Worm (Caenorhabditis elegans) whole organism, L4/young adult: ENCODE measurements around the gene ace-1.
A peak's percentile ranks its signal among the peaks of the same experiment; 100 is the strongest.

Experiments used
- W03F9.2 ChIP-seq: fragments of 150-350 bp; optimal IDR thresholded peaks from 2 replicates; lab custom pipeline; 2014; ENCODE audit warnings: missing biosample characterization, missing genetic modification characterization
- dao-5 ChIP-seq: sonication (generic microtip); optimal IDR thresholded peaks from 2 replicates; lab custom pipeline; 2016; ENCODE audit warnings: missing genotype, missing genetic modification characterization, moderate library complexity, missing compliant biosample characterization
- him-1 ChIP-seq: sonication (generic microtip); optimal IDR thresholded peaks from 2 replicates; lab custom pipeline; 2016; ENCODE audit warnings: missing genotype, missing genetic modification reagents, missing genetic modification characterization, missing compliant biosample characterization

Gene ace-1

DNA sequence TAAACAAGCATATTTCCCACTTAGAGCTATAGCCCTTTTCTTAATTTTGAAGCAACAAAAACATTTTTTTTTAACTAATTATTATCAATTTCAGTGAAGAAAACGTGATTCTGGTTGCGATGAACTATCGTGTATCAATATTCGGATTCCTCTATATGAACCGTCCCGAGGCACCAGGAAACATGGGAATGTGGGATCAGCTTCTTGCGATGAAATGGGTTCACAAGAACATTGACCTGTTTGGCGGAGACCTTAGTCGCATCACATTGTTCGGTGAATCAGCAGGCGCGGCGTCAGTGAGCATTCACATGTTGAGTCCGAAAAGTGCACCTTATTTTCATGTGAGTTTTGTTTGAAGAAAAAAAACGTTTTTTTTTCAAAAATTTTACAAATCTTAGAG is 1.9 kb downstream of the ace-1 start:
- no peak for TF ChIP-seq him-1 (tag; lab: Kevin White, UChicago)
- no peak for TF ChIP-seq dao-5 (tag; lab: Kevin White, UChicago)
- TF ChIP-seq W03F9.2 (tag; lab: Kevin White, UChicago): no peak

DNA sequence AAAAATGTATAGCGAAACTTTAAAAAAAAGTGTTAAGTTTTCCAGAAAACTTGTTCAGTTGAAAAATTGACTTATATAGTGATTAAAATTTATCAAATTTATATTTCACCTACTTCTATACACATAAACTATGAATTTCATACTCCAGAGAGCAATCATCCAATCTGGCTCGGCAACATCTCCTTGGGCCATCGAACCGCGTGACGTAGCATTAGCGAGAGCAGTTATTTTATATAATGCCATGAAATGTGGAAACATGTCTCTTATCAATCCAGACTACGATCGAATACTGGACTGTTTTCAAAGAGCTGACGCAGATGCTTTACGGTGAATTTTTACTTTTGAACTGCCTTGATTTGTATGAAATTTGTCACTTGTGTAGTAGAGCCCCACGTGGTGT is 2.4 kb downstream of the ace-1 start:
- TF ChIP-seq W03F9.2 (tag; lab: Kevin White, UChicago): no peak
- TF ChIP-seq dao-5 (tag; lab: Kevin White, UChicago): no peak
- no peak for TF ChIP-seq him-1 (tag; lab: Kevin White, UChicago)

DNA sequence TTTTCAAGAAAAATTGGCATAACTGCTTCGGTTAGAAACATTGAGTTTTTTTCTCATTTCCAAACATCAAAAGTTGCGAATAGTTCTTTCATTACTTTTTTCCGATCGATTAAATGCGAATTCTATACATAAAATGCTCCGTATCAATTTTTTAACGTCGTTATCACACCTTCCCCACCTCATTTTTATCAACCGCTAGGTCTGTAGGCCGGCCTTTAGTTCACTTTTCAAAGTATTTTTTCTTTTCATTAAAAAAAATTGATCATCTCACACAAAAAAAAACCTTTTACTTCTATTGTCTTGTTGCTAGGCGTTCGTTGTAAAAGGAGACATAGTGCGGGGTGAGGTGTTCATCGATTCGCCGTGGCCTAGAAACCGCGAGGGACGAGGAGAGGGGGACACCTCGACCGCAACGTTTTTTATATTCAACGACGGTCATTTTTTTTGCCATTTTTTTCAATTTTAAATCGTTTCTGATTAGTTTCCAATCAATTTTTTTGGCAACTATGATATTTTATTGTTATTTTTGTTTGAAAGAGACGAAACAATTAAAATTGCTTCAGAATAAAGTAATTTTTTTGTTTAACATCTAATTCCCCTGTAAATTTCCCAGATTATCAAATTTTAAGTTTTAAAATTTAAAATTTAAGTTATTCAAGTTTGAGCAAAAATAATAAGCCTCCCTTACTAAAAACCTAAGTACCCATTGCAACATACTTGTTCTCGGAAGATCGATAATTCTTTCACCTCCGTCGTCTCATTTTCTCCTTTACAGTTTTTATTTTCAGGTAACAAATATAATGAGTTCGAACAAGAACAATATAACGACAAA is 8.9 kb downstream of the ace-1 start, which contains the start of gene sur-7:
TSS of gene sur-7 (plus strand) at position 782 of the 832 bp plus-strand sequence.
- no peak for TF ChIP-seq W03F9.2 (tag; lab: Kevin White, UChicago)
- no peak for TF ChIP-seq him-1 (tag; lab: Kevin White, UChicago)
- TF ChIP-seq dao-5 (tag; lab: Kevin White, UChicago): no peak

DNA sequence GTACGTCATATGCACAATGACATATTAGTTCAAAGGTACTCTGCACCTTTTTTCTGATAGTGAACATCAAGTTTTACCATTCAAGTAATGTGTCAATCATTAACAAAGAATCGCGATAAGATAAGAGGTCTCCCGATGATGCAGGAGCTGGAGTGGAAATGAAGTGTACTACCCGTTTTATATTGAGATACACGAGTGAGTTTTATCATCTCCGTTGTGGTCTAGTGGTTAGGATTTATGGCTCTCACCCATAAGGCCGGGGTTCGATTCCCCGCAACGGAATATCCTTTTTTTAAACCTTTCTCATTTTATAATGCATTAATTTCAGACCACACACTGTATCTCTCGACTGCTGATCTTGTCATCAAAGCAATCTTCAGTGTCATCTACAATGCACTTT is 10.8 kb downstream of the ace-1 start:
- TF ChIP-seq him-1 (tag; lab: Kevin White, UChicago) (peak; percentile 7), dao-5 (tag; lab: Kevin White, UChicago) (peak; percentile 40), W03F9.2 (tag; lab: Kevin White, UChicago) (peak; percentile 59)

DNA sequence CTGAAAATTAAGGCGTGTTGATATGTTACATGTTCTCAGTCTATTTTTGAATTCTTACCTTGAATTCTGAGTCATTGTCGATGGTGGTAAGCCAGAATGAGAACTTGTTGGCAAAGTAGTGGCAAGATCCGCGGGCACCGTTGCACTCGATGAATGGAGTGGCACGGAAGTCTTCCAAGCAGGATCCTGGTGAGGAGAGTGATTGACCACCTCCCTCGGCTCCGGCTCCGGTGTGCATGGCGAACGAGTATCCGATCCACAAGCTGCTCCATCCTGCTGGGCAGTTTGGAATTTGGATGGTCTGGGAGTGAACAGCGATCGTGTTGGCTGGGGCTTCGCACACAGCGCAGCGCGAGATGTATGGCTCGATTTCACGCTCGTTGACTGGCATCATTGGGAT is 14.0 kb downstream of the ace-1 start:
- TF ChIP-seq dao-5 (tag; lab: Kevin White, UChicago) (no peak), him-1 (tag; lab: Kevin White, UChicago) (no peak), W03F9.2 (tag; lab: Kevin White, UChicago) (no peak)

DNA sequence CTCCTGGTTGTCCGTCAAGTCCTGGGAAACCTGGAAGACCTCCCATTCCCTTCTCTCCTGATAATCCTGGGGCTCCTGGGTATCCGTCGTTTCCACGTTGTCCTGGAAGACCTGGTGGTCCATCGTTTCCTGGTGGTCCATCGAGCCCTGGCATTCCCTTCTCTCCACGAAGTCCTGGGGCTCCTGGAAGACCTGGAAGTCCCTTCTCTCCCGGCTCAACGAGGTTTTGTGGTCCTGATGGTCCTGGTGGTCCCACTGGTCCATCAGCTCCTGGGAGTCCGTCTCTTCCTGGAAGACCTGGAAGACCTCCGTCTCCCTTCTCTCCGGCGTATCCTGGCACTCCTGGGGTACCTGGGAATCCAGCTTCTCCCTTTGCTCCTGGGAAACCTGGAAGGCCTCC is 14.8 kb downstream of the ace-1 start:
- TF ChIP-seq W03F9.2 (tag; lab: Kevin White, UChicago): no peak
- no peak for TF ChIP-seq dao-5 (tag; lab: Kevin White, UChicago)
- TF ChIP-seq him-1 (tag; lab: Kevin White, UChicago): no peak

DNA sequence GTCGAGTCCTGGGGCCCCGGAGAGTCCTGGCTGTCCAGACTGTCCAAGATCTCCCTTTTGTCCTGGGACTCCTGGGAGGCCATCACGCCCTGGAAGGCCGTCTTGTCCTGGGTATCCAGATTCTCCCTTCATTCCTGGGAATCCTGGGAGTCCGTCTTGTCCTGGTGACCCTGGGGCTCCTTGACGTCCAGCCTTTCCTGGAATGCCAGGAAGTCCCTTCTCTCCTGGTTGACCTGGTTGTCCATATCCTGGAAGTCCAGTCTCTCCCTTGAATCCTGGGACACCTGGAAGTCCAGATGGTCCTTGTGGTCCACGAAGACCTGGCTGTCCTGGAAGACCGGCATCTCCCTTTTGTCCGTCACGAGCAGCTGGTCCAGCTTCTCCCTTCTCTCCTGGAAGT is 16.0 kb downstream of the ace-1 start:
- TF ChIP-seq W03F9.2 (tag; lab: Kevin White, UChicago): no peak
- no peak for TF ChIP-seq dao-5 (tag; lab: Kevin White, UChicago)
- TF ChIP-seq him-1 (tag; lab: Kevin White, UChicago): no peak

DNA sequence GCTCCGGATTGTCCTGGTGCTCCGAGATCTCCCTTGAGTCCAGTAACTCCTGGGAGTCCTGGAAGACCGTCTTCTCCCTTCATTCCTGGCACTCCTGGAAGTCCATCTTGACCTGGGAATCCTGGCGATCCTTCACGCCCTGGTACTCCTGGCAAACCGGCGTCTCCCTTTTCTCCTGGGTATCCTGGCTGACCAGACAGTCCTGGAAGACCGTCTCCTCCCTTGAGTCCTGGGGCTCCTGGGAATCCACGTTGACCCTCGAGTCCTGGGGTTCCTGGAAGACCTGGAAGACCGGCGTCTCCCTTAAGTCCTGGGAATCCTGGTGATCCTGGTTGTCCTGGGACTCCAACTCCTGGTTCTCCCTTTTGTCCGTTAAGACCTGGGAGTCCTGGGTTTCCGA is 16.9 kb downstream of the ace-1 start:
- TF ChIP-seq him-1 (tag; lab: Kevin White, UChicago) (no peak), dao-5 (tag; lab: Kevin White, UChicago) (no peak), W03F9.2 (tag; lab: Kevin White, UChicago) (no peak)

DNA sequence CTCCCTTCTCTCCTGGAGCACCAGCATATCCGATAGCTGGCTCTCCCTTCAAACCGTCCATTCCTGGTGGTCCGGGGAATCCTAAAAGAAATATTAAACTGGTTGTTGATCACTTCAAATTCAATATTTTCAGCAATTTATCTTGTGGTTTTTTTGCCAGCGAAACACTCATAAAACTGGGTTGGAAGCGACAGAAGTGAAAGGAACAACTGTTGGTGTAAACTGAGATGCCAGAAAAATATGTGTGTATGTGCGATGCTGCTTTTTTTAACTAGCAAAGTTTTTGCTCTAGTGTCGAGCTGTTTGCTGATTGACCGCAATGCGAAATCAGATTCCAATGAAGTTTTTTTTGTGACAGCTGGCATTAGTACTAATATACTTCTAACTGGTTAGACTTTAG is 20.1 kb downstream of the ace-1 start:
- no peak for TF ChIP-seq dao-5 (tag; lab: Kevin White, UChicago)
- no peak for TF ChIP-seq W03F9.2 (tag; lab: Kevin White, UChicago)
- no peak for TF ChIP-seq him-1 (tag; lab: Kevin White, UChicago)

DNA sequence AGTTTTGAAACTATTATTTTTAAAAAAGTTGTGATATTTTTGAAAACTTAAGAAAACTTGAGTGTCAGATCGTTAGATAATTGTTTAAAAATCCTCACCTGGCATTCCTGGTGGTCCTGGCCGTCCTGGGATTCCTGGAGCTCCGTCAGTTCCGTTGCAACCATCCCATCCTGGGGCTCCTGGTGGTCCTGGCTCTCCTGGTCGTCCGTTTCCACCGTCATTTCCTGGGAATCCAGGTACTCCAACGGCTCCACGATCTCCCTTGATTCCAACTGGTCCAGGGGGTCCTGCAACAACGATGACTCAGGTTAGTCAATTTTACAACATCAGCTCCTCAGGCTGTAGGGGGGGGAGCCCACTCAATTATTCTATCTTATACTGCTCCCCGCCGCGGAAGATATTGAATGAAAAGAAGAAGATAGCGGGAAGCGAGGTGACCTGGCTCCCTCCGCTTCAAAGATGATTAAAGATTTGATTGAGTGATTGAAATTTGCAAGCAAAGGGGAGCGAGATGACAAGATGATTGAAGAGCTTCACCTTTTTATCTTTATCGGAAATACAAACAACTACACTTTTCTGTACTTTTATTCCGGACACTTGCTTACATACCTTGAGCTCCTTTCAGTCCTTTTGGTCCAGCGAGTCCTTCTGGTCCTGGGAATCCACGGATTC is 20.7 kb downstream of the ace-1 start:
- TF ChIP-seq dao-5 (tag; lab: Kevin White, UChicago): no peak

DNA sequence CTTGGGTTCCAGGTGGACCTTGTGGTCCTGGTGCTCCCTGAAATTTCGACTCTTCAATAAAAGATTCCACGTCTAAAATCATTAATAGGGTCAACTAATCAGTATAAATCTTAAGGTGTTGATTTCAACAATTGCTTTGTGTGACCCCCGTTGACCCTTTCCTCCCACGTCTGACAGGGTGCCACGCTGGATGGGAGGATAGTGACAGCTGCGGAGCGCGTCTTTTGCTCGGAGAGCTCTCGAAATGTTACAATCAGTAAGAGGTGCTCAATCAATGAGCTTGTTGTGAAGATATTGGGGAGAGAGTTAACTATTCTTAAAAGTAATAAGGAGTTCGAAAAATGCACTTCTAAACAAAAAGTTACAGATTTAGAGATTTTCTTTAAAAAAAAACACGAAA is 21.3 kb downstream of the ace-1 start:
- TF ChIP-seq W03F9.2 (tag; lab: Kevin White, UChicago) (no peak), him-1 (tag; lab: Kevin White, UChicago) (no peak), dao-5 (tag; lab: Kevin White, UChicago) (no peak)

DNA sequence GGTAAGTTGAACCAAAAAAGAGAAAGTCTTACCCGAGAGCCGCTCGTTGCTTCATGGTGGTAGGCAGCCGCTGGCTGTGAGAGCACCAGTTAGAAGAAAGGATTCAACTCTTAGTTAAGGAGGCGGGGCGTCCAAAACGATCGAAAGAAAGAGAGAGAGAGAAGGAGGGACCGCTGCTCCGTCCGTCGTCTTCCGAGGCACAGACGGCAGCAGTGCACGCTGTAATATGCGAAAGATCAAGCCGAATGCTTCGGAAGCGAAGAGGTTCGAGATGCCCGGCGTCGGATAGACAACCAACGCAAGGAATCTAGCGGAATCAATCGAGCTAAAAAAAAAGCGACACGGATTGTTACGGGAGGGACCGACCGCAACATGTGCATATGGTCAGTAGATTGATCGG is 22.2 kb downstream of the ace-1 start, which contains the start of gene let-2:
TSS of gene let-2 (minus strand) at position 68 of the 400 bp plus-strand sequence.
- no peak for TF ChIP-seq W03F9.2 (tag; lab: Kevin White, UChicago)
- no peak for TF ChIP-seq him-1 (tag; lab: Kevin White, UChicago)
- no peak for TF ChIP-seq dao-5 (tag; lab: Kevin White, UChicago)

DNA sequence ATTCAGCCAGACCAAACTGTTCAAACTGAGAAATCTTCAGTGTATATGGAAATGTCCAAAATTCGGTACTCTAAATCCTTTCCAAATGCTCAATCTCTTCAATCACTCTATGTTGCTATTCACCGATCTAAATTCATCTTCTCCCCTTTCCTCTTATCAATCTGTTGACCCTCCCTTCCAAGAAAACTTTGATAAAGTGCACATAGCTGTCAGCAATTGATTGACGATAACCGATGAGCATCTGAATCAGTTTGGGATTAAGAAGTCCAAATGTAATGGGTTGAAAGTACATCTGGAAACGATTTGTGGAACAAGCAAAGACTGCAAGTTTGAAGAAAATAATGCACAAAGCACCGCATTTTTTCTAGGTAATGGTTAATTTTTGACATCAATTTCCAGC is 22.9 kb downstream of the ace-1 start:
- TF ChIP-seq W03F9.2 (tag; lab: Kevin White, UChicago): no peak
- TF ChIP-seq dao-5 (tag; lab: Kevin White, UChicago): no peak
- no peak for TF ChIP-seq him-1 (tag; lab: Kevin White, UChicago)
